Worm (Caenorhabditis elegans) whole organism, L4 larva: ENCODE data around the gene F10C2.7.

Experiments used
- F26F4.8 ChIP-seq: fragments of 200-800 bp; sonication (Bioruptor generic); conservative IDR thresholded peaks from 2 replicates; pipeline ENCODE4 v1.3.6; 2022; ENCODE audit warnings: missing genetic modification characterization, missing compliant biosample characterization
- Y105C5A.15 ChIP-seq: fragments of 200-800 bp; sonication (Bioruptor generic); IDR thresholded peaks from 2 replicates; pipeline ENCODE4 v1.3.6; 2022; ENCODE audit warnings: missing genetic modification characterization, missing compliant biosample characterization
- Y5F2A.4 ChIP-seq: fragments of 200-800 bp; sonication (Bioruptor generic); optimal IDR thresholded peaks from 2 replicates; lab custom pipeline; 2018; ENCODE audit warnings: mild to moderate bottlenecking, missing genetic modification characterization, missing compliant biosample characterization
- Y75B8A.6 ChIP-seq: fragments of 200-800 bp; sonication (Bioruptor generic); IDR thresholded peaks from 2 replicates; pipeline ENCODE4 v1.3.6; 2022; ENCODE audit warnings: missing genetic modification reagents, missing genetic modification characterization, missing compliant biosample characterization
- aha-1 ChIP-seq: fragments of 150-350 bp; peaks from one replicate; lab custom pipeline; 2014; ENCODE audit warnings: missing biosample characterization, missing genetic modification characterization
- aly-2 ChIP-seq: sonication (generic microtip); optimal IDR thresholded peaks from 2 replicates; lab custom pipeline; 2018; ENCODE audit warnings: missing biosample characterization, missing genetic modification characterization
- ama-1 ChIP-seq: fragments of 150-350 bp; optimal IDR thresholded peaks from 2 replicates; lab custom pipeline; 2014; ENCODE audit warnings: inconsistent platforms, mixed read lengths
- arid-1 ChIP-seq: fragments of 200-800 bp; sonication (Bioruptor generic); conservative IDR thresholded peaks from 2 replicates; pipeline ENCODE4 v1.3.6; 2022; ENCODE audit warnings: missing genetic modification reagents, missing genetic modification characterization, missing compliant biosample characterization
- ceh-28 ChIP-seq: fragments of 150-350 bp; optimal IDR thresholded peaks from 2 replicates; lab custom pipeline; 2014; ENCODE audit warnings: missing biosample characterization, missing genetic modification reagents, missing genetic modification characterization
- ceh-62 ChIP-seq: sonication (generic microtip); optimal IDR thresholded peaks from 2 replicates; lab custom pipeline; 2017; ENCODE audit warnings: missing biosample characterization, missing genetic modification characterization
- ceh-82 ChIP-seq: sonication (generic microtip); optimal IDR thresholded peaks from 2 replicates; lab custom pipeline; 2017; ENCODE audit warnings: missing biosample characterization, missing genetic modification characterization
- ces-1 ChIP-seq: fragments of 150-350 bp; sonication (generic microtip); optimal IDR thresholded peaks from 4 replicates; lab custom pipeline; 2014; ENCODE audit warnings: missing biosample characterization, missing genetic modification reagents, missing genetic modification characterization
- daf-8 ChIP-seq: fragments of 200-800 bp; sonication (Bioruptor generic); IDR thresholded peaks from 2 replicates; pipeline ENCODE4 v1.3.6; 2022; ENCODE audit warnings: missing genetic modification characterization, missing compliant biosample characterization
- dmd-6 ChIP-seq: fragments of 200-800 bp; sonication (Bioruptor generic); IDR thresholded peaks from 2 replicates; pipeline ENCODE4 v1.3.6; 2022; ENCODE audit warnings: missing genetic modification reagents, missing genetic modification characterization, missing compliant biosample characterization
- dpl-1 ChIP-seq: fragments of 150-350 bp; optimal IDR thresholded peaks from 2 replicates; lab custom pipeline; 2014; ENCODE audit warnings: missing biosample characterization, missing genetic modification reagents, missing genetic modification characterization
- dve-1 ChIP-seq: sonication (generic microtip); optimal IDR thresholded peaks from 2 replicates; lab custom pipeline; 2017; ENCODE audit warnings: antibody characterized with exemption, mild to moderate bottlenecking, missing genetic modification characterization, missing compliant biosample characterization; ENCODE audit not compliant: insufficient read depth
- hlh-30 ChIP-seq: sonication (generic microtip); optimal IDR thresholded peaks from 2 replicates; lab custom pipeline; 2017; ENCODE audit warnings: antibody characterized with exemption, mild to moderate bottlenecking, missing genetic modification characterization, missing compliant biosample characterization; ENCODE audit not compliant: insufficient read depth
- jun-1 ChIP-seq: fragments of 150-350 bp; optimal IDR thresholded peaks from 2 replicates; lab custom pipeline; 2014; ENCODE audit warnings: missing biosample characterization, missing genetic modification reagents, missing genetic modification characterization
- lsy-2 ChIP-seq, 2 experiments: fragments of 150-350 bp in 1 of 2; sonication (generic microtip) in 1 of 2; optimal IDR thresholded peaks; 2 replicates each; lab custom pipeline; 2014 to 2017; ENCODE audit warnings: missing biosample characterization in 2 of 2, missing genetic modification characterization in 2 of 2
- madf-5 ChIP-seq, 2 experiments: fragments of 200-800 bp; sonication (Bioruptor generic); IDR thresholded peaks; 2 replicates each; pipeline ENCODE4 v1.3.6; 2022; ENCODE audit warnings: missing compliant biosample characterization in 2 of 2, missing genetic modification characterization in 2 of 2
- mdl-1 ChIP-seq, 2 experiments: fragments of 150-350 bp in 1 of 2; sonication (generic microtip) in 1 of 2; optimal IDR thresholded peaks; 2 replicates each; lab custom pipeline; 2014 to 2017; ENCODE audit warnings: missing biosample characterization in 2 of 2, missing genetic modification characterization in 2 of 2
- mxl-3 ChIP-seq: fragments of 200-800 bp; sonication (Bioruptor generic); optimal IDR thresholded peaks from 2 replicates; lab custom pipeline; 2018; ENCODE audit warnings: mild to moderate bottlenecking, missing genetic modification characterization, missing compliant biosample characterization
- nhr-237 ChIP-seq: sonication (generic microtip); optimal IDR thresholded peaks from 2 replicates; lab custom pipeline; 2017; ENCODE audit warnings: missing biosample characterization, missing genetic modification characterization
- nhr-28 ChIP-seq: fragments of 150-350 bp; optimal IDR thresholded peaks from 2 replicates; lab custom pipeline; 2014; ENCODE audit warnings: missing biosample characterization, missing genetic modification characterization
- nhr-6 ChIP-seq: fragments of 150-350 bp; optimal IDR thresholded peaks from 2 replicates; lab custom pipeline; 2014; ENCODE audit warnings: missing biosample characterization, missing genetic modification characterization
- nhr-77 ChIP-seq: fragments of 150-350 bp; optimal IDR thresholded peaks from 2 replicates; lab custom pipeline; 2014; ENCODE audit warnings: missing biosample characterization, missing genetic modification characterization
- pqm-1 ChIP-seq: sonication (generic microtip); optimal IDR thresholded peaks from 2 replicates; lab custom pipeline; 2017; ENCODE audit warnings: missing biosample characterization, missing genetic modification characterization
- saeg-2 ChIP-seq: fragments of 200-800 bp; sonication (Bioruptor generic); IDR thresholded peaks from 2 replicates; pipeline ENCODE4 v1.3.6; 2022; ENCODE audit warnings: missing genetic modification reagents, missing genetic modification characterization, missing compliant biosample characterization
- set-16 ChIP-seq: fragments of 200-800 bp; sonication (Bioruptor generic); IDR thresholded peaks from 2 replicates; pipeline ENCODE4 v1.3.6; 2022; ENCODE audit warnings: missing genetic modification reagents, missing genetic modification characterization, missing compliant biosample characterization
- spr-1 ChIP-seq: sonication (generic microtip); optimal IDR thresholded peaks from 2 replicates; lab custom pipeline; 2016; ENCODE audit warnings: mild to moderate bottlenecking, missing genetic modification characterization, missing compliant biosample characterization
- tra-1 ChIP-seq: fragments of 200-800 bp; sonication (Bioruptor generic); IDR thresholded peaks from 2 replicates; pipeline ENCODE4 v1.3.6; 2022; ENCODE audit warnings: missing genetic modification reagents, missing genetic modification characterization, missing compliant biosample characterization
- unc-130 ChIP-seq: sonication (generic microtip); optimal IDR thresholded peaks from 2 replicates; lab custom pipeline; 2016; ENCODE audit warnings: missing genetic modification reagents, missing genetic modification characterization, missing compliant biosample characterization
- unc-39 ChIP-seq: sonication (generic microtip); optimal IDR thresholded peaks from 2 replicates; lab custom pipeline; 2017; ENCODE audit warnings: missing biosample characterization, missing genetic modification characterization
- zag-1 ChIP-seq: fragments of 150-350 bp; optimal IDR thresholded peaks from 2 replicates; lab custom pipeline; 2014; ENCODE audit warnings: missing biosample characterization, missing genetic modification characterization
- zfp-3 ChIP-seq: fragments of 200-800 bp; sonication (Bioruptor generic); conservative IDR thresholded peaks from 2 replicates; pipeline ENCODE4 v1.3.6; 2022; ENCODE audit warnings: missing genetic modification reagents, missing genetic modification characterization, missing compliant biosample characterization
- zip-11 ChIP-seq: fragments of 200-800 bp; sonication (Bioruptor generic); IDR thresholded peaks from 2 replicates; pipeline ENCODE4 v1.3.6; 2022; ENCODE audit warnings: missing genetic modification characterization, missing compliant biosample characterization
- ztf-11 ChIP-seq: fragments of 150-350 bp; optimal IDR thresholded peaks from 2 replicates; lab custom pipeline; 2014; ENCODE audit warnings: missing biosample characterization, missing genetic modification characterization

Gene F10C2.7

ce11 chrV:12065369-12065768 lies 11.7 kb downstream of the F10C2.7 start, which contains the start of gene pqn-53 (continued):
- TF ChIP-seq ceh-28 (tag; lab: Kevin White, UChicago): peak; percentile 27
- no peak for TF ChIP-seq aly-2
- TF ChIP-seq madf-5 (GFP tag; IDR thresholded peaks at IDR 0.05; lab: Robert Waterston, UW): no peak
- TF ChIP-seq mxl-3: peak; percentile 26
- no peak for TF ChIP-seq zag-1
- TF ChIP-seq nhr-6 (tag; lab: Kevin White, UChicago): peak; percentile 62
- peak in 1 of 2 experiments; percentile 59 for TF ChIP-seq mdl-1 (tag; optimal IDR thresholded peaks at IDR 0.05; lab: Kevin White, UChicago)
- no peak for TF ChIP-seq Y75B8A.6
- TF ChIP-seq dmd-6: 0 out of 2 replicates have a peak, but pooled peaks have one; percentile 8
- no peak for TF ChIP-seq saeg-2 (GFP tag; lab: Robert Waterston, UW)
- TF ChIP-seq ama-1 (lab: Kevin White, UChicago): no peak
- TF ChIP-seq aha-1 (tag; lab: Kevin White, UChicago): peak; percentile 93
- no peak for TF ChIP-seq Y5F2A.4
- TF ChIP-seq nhr-28 (tag; lab: Kevin White, UChicago): peak; percentile 26
- 0 out of 2 replicates have a peak, but pooled peaks have one; percentile 11 for TF ChIP-seq arid-1 (GFP tag; lab: Robert Waterston, UW)

- peak; percentile 58 for TF ChIP-seq aha-1 (tag; lab: Kevin White, UChicago)
- TF ChIP-seq jun-1 (tag; lab: Kevin White, UChicago): no peak
- no peak for TF ChIP-seq aly-2
- no peak for TF ChIP-seq unc-39 (tag; lab: Kevin White, UChicago)
- peak in 1 of 2 experiments; percentile 32 for TF ChIP-seq lsy-2 (tag; optimal IDR thresholded peaks at IDR 0.05; lab: Kevin White, UChicago)
- no peak for TF ChIP-seq ztf-11 (tag; lab: Kevin White, UChicago)
- TF ChIP-seq hlh-30 (tag; lab: Kevin White, UChicago): peak; percentile 85
- TF ChIP-seq zip-11 (GFP tag; lab: Robert Waterston, UW): no peak
- no peak for TF ChIP-seq tra-1 (GFP tag; lab: Robert Waterston, UW)
- no peak for TF ChIP-seq dpl-1 (GFP tag; lab: Kevin White, UChicago)
- no peak for TF ChIP-seq unc-130 (GFP tag; lab: Kevin White, UChicago)
- no peak for TF ChIP-seq set-16 (GFP tag; lab: Robert Waterston, UW)
- TF ChIP-seq nhr-6 (tag; lab: Kevin White, UChicago): no peak
- TF ChIP-seq nhr-237 (tag; lab: Kevin White, UChicago): no peak
Observed at ce11 chrV:12065859-12066258, 12.2 kb downstream of the F10C2.7 start.

ce11 chrV:12068437-12068836 lies 14.7 kb downstream of the F10C2.7 start, which contains the start of gene kmo-2:
Gene kmo-2, minus strand, starts transcription at chrV:12068537.
- TF ChIP-seq F26F4.8 (GFP tag; lab: Robert Waterston, UW) (no peak), pqm-1 (tag; lab: Kevin White, UChicago) (no peak), tra-1 (GFP tag; lab: Robert Waterston, UW) (no peak), spr-1 (tag; lab: Kevin White, UChicago) (no peak), Y105C5A.15 (GFP tag; lab: Robert Waterston, UW) (no peak), ceh-62 (tag; lab: Kevin White, UChicago) (no peak), ceh-82 (tag; lab: Kevin White, UChicago) (no peak), mxl-3 (no peak), daf-8 (GFP tag; lab: Robert Waterston, UW) (no peak), dve-1 (no peak), ztf-11 (tag; lab: Kevin White, UChicago) (no peak), zip-11 (GFP tag; lab: Robert Waterston, UW) (no peak), zfp-3 (GFP tag; lab: Robert Waterston, UW) (no peak), nhr-237 (tag; lab: Kevin White, UChicago) (no peak), ces-1 (GFP tag; lab: Kevin White, UChicago) (no peak), nhr-77 (tag; lab: Kevin White, UChicago) (no peak)
- TF ChIP-seq, all 104 proteins: peak for 0
